Worm (Caenorhabditis elegans): ENCODE measurements around the gene R02D5.8.

DNA sequence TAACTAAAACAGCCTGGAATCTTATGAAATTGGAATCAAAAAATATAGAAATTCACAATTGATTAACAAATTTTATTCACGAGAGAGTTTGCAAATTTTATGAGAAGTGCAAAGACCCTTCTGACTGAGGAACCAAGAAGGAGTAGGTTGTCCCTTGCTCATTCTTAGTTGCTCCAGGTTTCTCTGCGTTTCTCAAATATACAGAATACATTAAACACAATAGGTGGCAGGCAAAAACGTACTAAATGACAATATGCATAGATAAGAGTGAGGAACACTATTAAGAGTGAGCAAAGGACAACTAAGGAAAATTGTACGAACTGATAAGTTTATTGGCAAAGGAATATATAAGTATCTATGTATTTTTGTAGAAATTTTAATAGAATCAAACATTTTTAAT lies 39.6 kb upstream of the R02D5.8 start, which contains the start of gene C53A5.9:
- no peak for TF ChIP-seq klf-2 (GFP tag; conservative IDR thresholded peaks at IDR 0.05)
- TF ChIP-seq cog-1 (tag; optimal IDR thresholded peaks at IDR 0.05) = no peak
- TF ChIP-seq flt-1 (GFP tag; IDR thresholded peaks at IDR 0.05) = no peak
- TF ChIP-seq ref-1 (GFP tag; conservative IDR thresholded peaks at IDR 0.05) = no peak
- TF ChIP-seq T22C8.4 (GFP tag; IDR thresholded peaks at IDR 0.05) = no peak
- TF ChIP-seq ztf-23 (GFP tag; IDR thresholded peaks at IDR 0.05) = no peak
- no peak for TF ChIP-seq tab-1 (GFP tag; IDR thresholded peaks at IDR 0.05)
- TF ChIP-seq med-1 (GFP tag; optimal IDR thresholded peaks at IDR 0.05; ENCODE audit: insufficient read depth) = no peak
- no peak for TF ChIP-seq ztf-29 (GFP tag; IDR thresholded peaks at IDR 0.05)
